Fruit fly (Drosophila melanogaster) whole organism, embryonic: ENCODE measurements around the gene RpS15Aa.

ENCODE experiments used
- Adf1 ChIP-seq: fragments of 200-800 bp; sonication (Bioruptor generic); IDR thresholded peaks from 2 replicates; pipeline ENCODE4 v1.3.6; 2022; ENCODE audit warnings: missing biosample characterization, missing genetic modification characterization
- Aef1 ChIP-seq: fragments of 200-800 bp; sonication (Bioruptor generic); IDR thresholded peaks from 3 replicates; pipeline ENCODE4 v1.3.6; 2022; ENCODE audit warnings: missing biosample characterization, missing genetic modification characterization
- C15 ChIP-seq: fragments of 200-800 bp; sonication (Bioruptor generic); IDR thresholded peaks from 3 replicates; pipeline ENCODE4 v1.3.6; 2022; ENCODE audit warnings: missing biosample characterization, missing genetic modification characterization
- CG10147 ChIP-seq: fragments of 200-800 bp; sonication (Bioruptor generic); optimal IDR thresholded peaks from 2 replicates; lab custom pipeline; 2019; ENCODE audit warnings: missing biosample characterization, mild to moderate bottlenecking, missing genetic modification characterization, moderate library complexity
- CG10209 ChIP-seq: fragments of 200-800 bp; sonication (Bioruptor generic); optimal IDR thresholded peaks from 3 replicates; lab custom pipeline; 2017; ENCODE audit warnings: missing biosample characterization, mild to moderate bottlenecking, missing genetic modification characterization, missing genetic modification reagents
- CG10267 ChIP-seq: fragments of 200-800 bp; sonication (Bioruptor generic); optimal IDR thresholded peaks from 2 replicates; lab custom pipeline; 2018; ENCODE audit warnings: missing biosample characterization, mild to moderate bottlenecking, missing genetic modification characterization, moderate library complexity
- CG10274 ChIP-seq: fragments of 200-800 bp; sonication (Bioruptor generic); optimal IDR thresholded peaks from 3 replicates; lab custom pipeline; 2017; ENCODE audit warnings: missing biosample characterization, mild to moderate bottlenecking, missing genetic modification characterization
- CG11504 ChIP-seq: fragments of 200-800 bp; sonication (Bioruptor generic); optimal IDR thresholded peaks from 3 replicates; lab custom pipeline; 2019; ENCODE audit warnings: missing biosample characterization, mild to moderate bottlenecking, missing genetic modification characterization, moderate library complexity
- CG11695 ChIP-seq: fragments of 200-800 bp; sonication (Bioruptor generic); IDR thresholded peaks from 3 replicates; pipeline ENCODE4 v1.3.6; 2022; ENCODE audit warnings: missing biosample characterization, missing genetic modification characterization
- CG13296 ChIP-seq: fragments of 200-800 bp; sonication (Bioruptor generic); optimal IDR thresholded peaks from 3 replicates; lab custom pipeline; 2018; ENCODE audit warnings: missing biosample characterization, mild to moderate bottlenecking, missing genetic modification characterization
- CG15269 ChIP-seq: fragments of 200-800 bp; sonication (Bioruptor generic); optimal IDR thresholded peaks from 2 replicates; lab custom pipeline; 2018; ENCODE audit warnings: missing biosample characterization, mild to moderate bottlenecking, missing genetic modification characterization, moderate library complexity
- CG15601 ChIP-seq: fragments of 200-800 bp; sonication (Bioruptor generic); optimal IDR thresholded peaks from 3 replicates; lab custom pipeline; 2019; ENCODE audit warnings: missing biosample characterization, mild to moderate bottlenecking, missing genetic modification characterization, moderate library complexity
- CG1832 ChIP-seq: fragments of 200-800 bp; sonication (Bioruptor generic); optimal IDR thresholded peaks from 2 replicates; lab custom pipeline; 2017; ENCODE audit warnings: missing biosample characterization, mild to moderate bottlenecking, missing genetic modification characterization, inconsistent platforms
- CG2120 ChIP-seq: fragments of 200-800 bp; sonication (Bioruptor generic); optimal IDR thresholded peaks from 3 replicates; lab custom pipeline; 2016; ENCODE audit warnings: missing biosample characterization, missing genetic modification characterization
- CG2202 ChIP-seq: fragments of 200-800 bp; sonication (Bioruptor generic); optimal IDR thresholded peaks from 2 replicates; lab custom pipeline; 2018; ENCODE audit warnings: missing biosample characterization, mild to moderate bottlenecking, missing genetic modification characterization
- CG30403 ChIP-seq: fragments of 200-800 bp; sonication (Bioruptor generic); optimal IDR thresholded peaks from 3 replicates; lab custom pipeline; 2016; ENCODE audit warnings: missing biosample characterization, missing genetic modification characterization
- CG34224 ChIP-seq: fragments of 200-800 bp; sonication (Bioruptor generic); IDR thresholded peaks from 3 replicates; pipeline ENCODE4 v1.3.6; 2022; ENCODE audit warnings: missing biosample characterization, missing genetic modification characterization; ENCODE audit not compliant: partially characterized antibody
- CG8478 ChIP-seq: fragments of >200 bp; optimal IDR thresholded peaks from 2 replicates; lab custom pipeline; 2018
- CG9727 ChIP-seq: fragments of 200-800 bp; sonication (Bioruptor generic); optimal IDR thresholded peaks from 3 replicates; lab custom pipeline; 2017; ENCODE audit warnings: missing biosample characterization, mild to moderate bottlenecking, missing genetic modification characterization
- Dip2 ChIP-seq: fragments of 200-800 bp; sonication (Bioruptor generic); IDR thresholded peaks from 2 replicates; pipeline ENCODE4 v1.3.6; 2022; ENCODE audit warnings: missing biosample characterization, missing genetic modification characterization
- Fer3 ChIP-seq: fragments of 200-800 bp; sonication (Bioruptor generic); optimal IDR thresholded peaks from 2 replicates; lab custom pipeline; 2018; ENCODE audit warnings: missing biosample characterization, mild to moderate bottlenecking, missing genetic modification characterization, moderate library complexity
- Gsc ChIP-seq: fragments of 200-800 bp; sonication (Bioruptor generic); IDR thresholded peaks from 2 replicates; pipeline ENCODE4 v1.3.6; 2022; ENCODE audit warnings: missing biosample characterization, missing genetic modification characterization
- Gug ChIP-seq: fragments of 200-800 bp; sonication (Bioruptor generic); IDR thresholded peaks from 4 replicates; pipeline ENCODE4 v1.3.6; 2022; ENCODE audit warnings: missing biosample characterization, missing genetic modification characterization
- Hmr ChIP-seq: fragments of 200-800 bp; sonication (Bioruptor generic); optimal IDR thresholded peaks from 3 replicates; lab custom pipeline; 2017; ENCODE audit warnings: mild to moderate bottlenecking, missing biosample characterization, missing genetic modification reagents, missing genetic modification characterization
- Hr3 ChIP-seq: fragments of 200-800 bp; sonication (Bioruptor generic); optimal IDR thresholded peaks from 3 replicates; lab custom pipeline; 2016; ENCODE audit warnings: missing biosample characterization, missing genetic modification characterization
- MESR4 ChIP-seq: fragments of 200-800 bp; sonication (Bioruptor generic); optimal IDR thresholded peaks from 2 replicates; lab custom pipeline; 2018; ENCODE audit warnings: missing biosample characterization, mild to moderate bottlenecking, missing genetic modification characterization, moderate library complexity
- Poxn ChIP-seq: fragments of 200-800 bp; sonication (Bioruptor generic); IDR thresholded peaks from 2 replicates; pipeline ENCODE4 v1.3.6; 2022; ENCODE audit warnings: missing biosample characterization, missing genetic modification characterization
- Trl ChIP-seq, 3 experiments: fragments of >200 bp in 2 of 3; fragments of 200-800 bp in 1 of 3; sonication (Bioruptor generic) in 1 of 3; optimal IDR thresholded peaks; 2 replicates in 1 of 3; 3 replicates in 2 of 3; lab custom pipeline; 2016 to 2017; ENCODE audit warnings: missing biosample characterization in 1 of 3, missing genetic modification characterization in 1 of 3
- Usf ChIP-seq: fragments of 200-800 bp; sonication (Bioruptor generic); optimal IDR thresholded peaks from 2 replicates; lab custom pipeline; 2017; ENCODE audit warnings: missing genotype, missing biosample characterization, missing genetic modification characterization
- al ChIP-seq: fragments of 200-800 bp; sonication (Bioruptor generic); IDR thresholded peaks from 2 replicates; pipeline ENCODE4 v1.3.6; 2022; ENCODE audit warnings: missing biosample characterization, missing genetic modification characterization
- az2 ChIP-seq: fragments of 200-800 bp; sonication (Bioruptor generic); optimal IDR thresholded peaks from 3 replicates; lab custom pipeline; 2016; ENCODE audit warnings: missing biosample characterization, missing genetic modification characterization
- corto ChIP-seq: fragments of 200-800 bp; sonication (Bioruptor generic); optimal IDR thresholded peaks from 2 replicates; lab custom pipeline; 2016; ENCODE audit warnings: missing biosample characterization, mild to moderate bottlenecking, missing genetic modification characterization, moderate library complexity
- en ChIP-seq: fragments of 200-800 bp; sonication (Bioruptor generic); optimal IDR thresholded peaks from 2 replicates; lab custom pipeline; 2016; ENCODE audit warnings: missing biosample characterization, missing genetic modification characterization
- ftz-f1 ChIP-seq: fragments of 200-800 bp; sonication (Bioruptor generic); optimal IDR thresholded peaks from 2 replicates; lab custom pipeline; 2016; ENCODE audit warnings: missing biosample characterization, missing genetic modification characterization
- gcm2 ChIP-seq: fragments of 200-800 bp; sonication (Bioruptor generic); optimal IDR thresholded peaks from 2 replicates; lab custom pipeline; 2016; ENCODE audit warnings: missing biosample characterization, missing genetic modification characterization
- gem ChIP-seq: fragments of 200-800 bp; sonication (Bioruptor generic); optimal IDR thresholded peaks from 2 replicates; lab custom pipeline; 2019; ENCODE audit warnings: missing biosample characterization, mild to moderate bottlenecking, missing genetic modification characterization, moderate library complexity
- gt ChIP-seq: fragments of 200-800 bp; sonication (Bioruptor generic); IDR thresholded peaks from 2 replicates; pipeline ENCODE4 v1.3.6; 2022; ENCODE audit warnings: missing biosample characterization, missing genetic modification characterization
- kni ChIP-seq: fragments of 200-800 bp; sonication (Bioruptor generic); optimal IDR thresholded peaks from 3 replicates; lab custom pipeline; 2017; ENCODE audit warnings: mild to moderate bottlenecking, missing biosample characterization, missing genetic modification reagents, missing genetic modification characterization
- lola ChIP-seq, 3 experiments: fragments of >200 bp in 2 of 3; fragments of 200-800 bp in 1 of 3; sonication (Bioruptor generic) in 1 of 3; optimal IDR thresholded peaks; 2 replicates each; lab custom pipeline; 2017 to 2019; ENCODE audit warnings: missing biosample characterization in 3 of 3, missing genetic modification characterization in 3 of 3, mild to moderate bottlenecking in 1 of 3, moderate library complexity in 1 of 3
- lov ChIP-seq, 2 experiments: fragments of 200-800 bp in 1 of 2; fragments of >200 bp in 1 of 2; sonication (Bioruptor generic) in 1 of 2; IDR thresholded peaks in 1 of 2; optimal IDR thresholded peaks in 1 of 2; 2 replicates in 1 of 2; 3 replicates in 1 of 2; pipeline versions ENCODE4 v1.3.6 to Lab custom; 2017 to 2022; ENCODE audit warnings: missing biosample characterization in 1 of 2, missing genetic modification characterization in 1 of 2
- mld ChIP-seq: fragments of 200-800 bp; sonication (Bioruptor generic); IDR thresholded peaks from 3 replicates; pipeline ENCODE4 v1.3.6; 2022; ENCODE audit warnings: missing biosample characterization, missing genetic modification characterization; ENCODE audit not compliant: partially characterized antibody
- phol ChIP-seq: fragments of 200-800 bp; sonication (Bioruptor generic); optimal IDR thresholded peaks from 3 replicates; lab custom pipeline; 2018; ENCODE audit warnings: missing biosample characterization, mild to moderate bottlenecking, missing genetic modification characterization, moderate library complexity
- row ChIP-seq: fragments of 200-800 bp; sonication (Bioruptor generic); IDR thresholded peaks from 3 replicates; pipeline ENCODE4 v1.3.6; 2022; ENCODE audit warnings: missing biosample characterization, missing genetic modification characterization
- sens ChIP-seq: fragments of 200-800 bp; sonication (Bioruptor generic); peaks from one replicate; lab custom pipeline; 2016; ENCODE audit warnings: missing biosample characterization, missing genetic modification characterization
- sna ChIP-seq: fragments of 200-800 bp; sonication (Bioruptor generic); IDR thresholded peaks from 2 replicates; pipeline ENCODE4 v1.3.6; 2022; ENCODE audit warnings: missing biosample characterization, missing genetic modification characterization; ENCODE audit not compliant: partially characterized antibody
- stwl ChIP-seq: fragments of 200-800 bp; sonication (Bioruptor generic); optimal IDR thresholded peaks from 3 replicates; lab custom pipeline; 2018; ENCODE audit warnings: missing biosample characterization, mild to moderate bottlenecking, missing genetic modification characterization, moderate library complexity
- trh ChIP-seq: fragments of 200-800 bp; sonication (Bioruptor generic); optimal IDR thresholded peaks from 2 replicates; lab custom pipeline; 2016; ENCODE audit warnings: missing biosample characterization, missing genetic modification characterization
- vnd ChIP-seq: fragments of 200-800 bp; sonication (Bioruptor generic); IDR thresholded peaks from 3 replicates; pipeline ENCODE4 v1.3.6; 2022; ENCODE audit warnings: missing biosample characterization, missing genetic modification characterization; ENCODE audit not compliant: partially characterized antibody
- wor ChIP-seq: fragments of 200-800 bp; sonication (Bioruptor generic); IDR thresholded peaks from 2 replicates; pipeline ENCODE4 v1.3.6; 2022; ENCODE audit warnings: missing biosample characterization, missing genetic modification characterization
- zfh2 ChIP-seq: fragments of 200-800 bp; sonication (Bioruptor generic); optimal IDR thresholded peaks from 2 replicates; lab custom pipeline; 2016; ENCODE audit warnings: missing biosample characterization, missing genetic modification characterization

Gene RpS15Aa

dm6 chrX:13307189-13307588 is 30.3 kb downstream of the RpS15Aa start (continued):
- no peak for TF ChIP-seq Trl (optimal IDR thresholded peaks at IDR 0.05; lab: Kevin White, UChicago)
- no peak for TF ChIP-seq Trl (GFP tag; optimal IDR thresholded peaks at IDR 0.05; lab: Kevin White, UChicago)
- no peak for TF ChIP-seq vnd (GFP tag; lab: Robert Waterston, UW)
- peak; percentile 71 for TF ChIP-seq sens (GFP tag; lab: Kevin White, UChicago)
- no peak for TF ChIP-seq Adf1
- no peak for TF ChIP-seq Fer3
- no peak for TF ChIP-seq Poxn (GFP tag; lab: Robert Waterston, UW)
- TF ChIP-seq mld (GFP tag; lab: Robert Waterston, UW), result no peak
- peak; percentile 43 for TF ChIP-seq CG30403 (GFP tag; lab: Kevin White, UChicago)
- no peak for TF ChIP-seq sna
- TF ChIP-seq phol, result peak; percentile 35
- no peak for TF ChIP-seq stwl (tag; lab: Kevin White, UChicago)
- TF ChIP-seq CG2202 (tag; lab: Kevin White, UChicago), result no peak
- TF ChIP-seq CG10267 (tag; lab: Kevin White, UChicago), result no peak
- TF ChIP-seq MESR4, result no peak
- peak; percentile 44 for TF ChIP-seq CG15269 (tag; lab: Kevin White, UChicago)
- peak; percentile 58 for TF ChIP-seq gem (tag; lab: Kevin White, UChicago)
- no peak for TF ChIP-seq Usf
- peak; percentile 61 for TF ChIP-seq row (GFP tag; lab: Robert Waterston, UW)
- TF ChIP-seq C15, result no peak
- TF ChIP-seq gcm2 (GFP tag; lab: Kevin White, UChicago), result no peak
- no peak for TF ChIP-seq kni
- TF ChIP-seq CG10209, result peak; percentile 20
- TF ChIP-seq Gug (GFP tag; lab: Robert Waterston, UW), result no peak
- no peak for TF ChIP-seq CG10274 (GFP tag; lab: Kevin White, UChicago)
- TF ChIP-seq Gsc (GFP tag; lab: Robert Waterston, UW), result no peak
- no peak for TF ChIP-seq al
- TF ChIP-seq CG1832 (GFP tag; lab: Kevin White, UChicago), result no peak
- TF ChIP-seq CG11504 (tag; lab: Kevin White, UChicago), result peak; percentile 61
- TF ChIP-seq CG34224, result no peak
- TF ChIP-seq gt (GFP tag; lab: Robert Waterston, UW), result no peak
- TF ChIP-seq az2 (GFP tag; lab: Kevin White, UChicago), result peak; percentile 17
- no peak for TF ChIP-seq en (GFP tag; lab: Kevin White, UChicago)
- no peak for TF ChIP-seq CG10147 (GFP tag; lab: Kevin White, UChicago)
- peak; percentile 8 for TF ChIP-seq CG15601 (tag; lab: Kevin White, UChicago)
- TF ChIP-seq lola (GFP tag; optimal IDR thresholded peaks at IDR 0.05; lab: Kevin White, UChicago), result peak in 1 of 3 experiments; percentile 34
- peak; percentile 39 for TF ChIP-seq Hmr (GFP tag; lab: Kevin White, UChicago)
- TF ChIP-seq Aef1 (GFP tag; lab: Robert Waterston, UW), result no peak
- peak; percentile 46 for TF ChIP-seq Hr3 (GFP tag; lab: Kevin White, UChicago)
- TF ChIP-seq CG9727, result peak; percentile 18
- no peak for TF ChIP-seq lov (optimal IDR thresholded peaks at IDR 0.05; lab: Kevin White, UChicago)
- TF ChIP-seq lov (GFP tag; IDR thresholded peaks at IDR 0.05; lab: Robert Waterston, UW), result no peak
- no peak for TF ChIP-seq ftz-f1 (GFP tag; lab: Kevin White, UChicago)
- TF ChIP-seq wor (GFP tag; lab: Robert Waterston, UW), result no peak
- TF ChIP-seq Dip2 (GFP tag; lab: Robert Waterston, UW), result no peak
- no peak for TF ChIP-seq zfh2
- TF ChIP-seq trh (GFP tag; lab: Kevin White, UChicago), result no peak
- no peak for TF ChIP-seq CG13296
- TF ChIP-seq CG2120 (GFP tag; lab: Kevin White, UChicago), result peak; percentile 44
- no peak for TF ChIP-seq CG11695 (GFP tag; lab: Robert Waterston, UW)
- TF ChIP-seq CG8478 (lab: Kevin White, UChicago), result no peak
- no peak for TF ChIP-seq corto
